Worm (Caenorhabditis elegans) whole organism, young adult: Measurements from ENCODE around the gene sre-46.

Experiments used
- C17E4.6 ChIP-seq: fragments of 200-800 bp; sonication (Bioruptor generic); IDR thresholded peaks from 2 replicates; pipeline ENCODE4 v1.3.6; 2022; ENCODE audit warnings: missing genetic modification reagents, missing genetic modification characterization, missing compliant biosample characterization
- F39B2.1 ChIP-seq: fragments of 200-800 bp; sonication (Bioruptor generic); IDR thresholded peaks from 2 replicates; pipeline ENCODE4 v1.3.6; 2022; ENCODE audit warnings: missing genetic modification reagents, missing genetic modification characterization, missing compliant biosample characterization
- Y79H2A.3 ChIP-seq: fragments of 200-800 bp; sonication (Bioruptor generic); conservative IDR thresholded peaks from 2 replicates; pipeline ENCODE4 v1.3.6; 2022; ENCODE audit warnings: missing genetic modification reagents, missing genetic modification characterization, missing compliant biosample characterization
- ama-1 ChIP-seq, 3 experiments: fragments of 150-350 bp in 1 of 3; sonication (generic microtip) in 2 of 3; optimal IDR thresholded peaks; 2 replicates each; lab custom pipeline; 2014 to 2018; ENCODE audit warnings: missing biosample characterization in 2 of 3, missing genetic modification characterization in 2 of 3, missing genetic modification reagents in 2 of 3
- hsf-1 ChIP-seq: fragments of 200-800 bp; sonication (Bioruptor generic); IDR thresholded peaks from 2 replicates; pipeline ENCODE4 v1.3.6; 2022; ENCODE audit warnings: missing genetic modification reagents, missing genetic modification characterization, missing compliant biosample characterization
- let-526 ChIP-seq: fragments of 200-800 bp; sonication (Bioruptor generic); IDR thresholded peaks from 2 replicates; pipeline ENCODE4 v1.3.6; 2022; ENCODE audit warnings: missing genetic modification reagents, missing genetic modification characterization, missing compliant biosample characterization
- mxl-1 ChIP-seq: sonication (generic microtip); optimal IDR thresholded peaks from 2 replicates; lab custom pipeline; 2016; ENCODE audit warnings: missing genetic modification characterization, missing compliant biosample characterization
- unc-130 ChIP-seq: sonication (generic microtip); optimal IDR thresholded peaks from 2 replicates; lab custom pipeline; 2016; ENCODE audit warnings: missing genetic modification reagents, missing genetic modification characterization, missing compliant biosample characterization
- unc-62 ChIP-seq: fragments of 150-350 bp; optimal IDR thresholded peaks from 2 replicates; lab custom pipeline; 2014; ENCODE audit warnings: missing biosample characterization, missing genetic modification reagents, missing genetic modification characterization

ce11 chrII:13758108-13758507, 37.0 kb upstream of the sre-46 start, which contains the start of gene arrd-13:
- TF ChIP-seq hsf-1 (GFP tag; lab: Robert Waterston, UW): no peak
- no peak for TF ChIP-seq ama-1 (optimal IDR thresholded peaks at IDR 0.05; lab: Kevin White, UChicago)
- no peak for TF ChIP-seq ama-1 (GFP tag; optimal IDR thresholded peaks at IDR 0.05; lab: Kevin White, UChicago)
- TF ChIP-seq let-526 (GFP tag; lab: Robert Waterston, UW): no peak
- TF ChIP-seq mxl-1: no peak
- no peak for TF ChIP-seq C17E4.6 (GFP tag; lab: Robert Waterston, UW)
- TF ChIP-seq F39B2.1: no peak
- no peak for TF ChIP-seq unc-130 (GFP tag; lab: Kevin White, UChicago)
- TF ChIP-seq unc-62 (GFP tag; lab: Kevin White, UChicago): no peak
- TF ChIP-seq Y79H2A.3 (GFP tag; lab: Robert Waterston, UW): no peak
